Worm (Caenorhabditis elegans) whole organism, L4 larva: ENCODE results near the gene fbxb-99.
A peak's percentile ranks its signal among the peaks of the same experiment; 100 is the strongest.

ENCODE experiments used
- F26F4.8 ChIP-seq: fragments of 200-800 bp; sonication (Bioruptor generic); conservative IDR thresholded peaks from 2 replicates; pipeline ENCODE4 v1.3.6; 2022; ENCODE audit warnings: missing genetic modification characterization, missing compliant biosample characterization
- Y105C5A.15 ChIP-seq: fragments of 200-800 bp; sonication (Bioruptor generic); IDR thresholded peaks from 2 replicates; pipeline ENCODE4 v1.3.6; 2022; ENCODE audit warnings: missing genetic modification characterization, missing compliant biosample characterization
- Y75B8A.6 ChIP-seq: fragments of 200-800 bp; sonication (Bioruptor generic); IDR thresholded peaks from 2 replicates; pipeline ENCODE4 v1.3.6; 2022; ENCODE audit warnings: missing genetic modification reagents, missing genetic modification characterization, missing compliant biosample characterization
- aha-1 ChIP-seq: fragments of 150-350 bp; peaks from one replicate; lab custom pipeline; 2014; ENCODE audit warnings: missing biosample characterization, missing genetic modification characterization
- ama-1 ChIP-seq: fragments of 150-350 bp; optimal IDR thresholded peaks from 2 replicates; lab custom pipeline; 2014; ENCODE audit warnings: inconsistent platforms, mixed read lengths
- ceh-44 ChIP-seq: fragments of 200-800 bp; sonication (Bioruptor generic); IDR thresholded peaks from 2 replicates; pipeline ENCODE4 v1.3.6; 2022; ENCODE audit warnings: missing genetic modification reagents, missing genetic modification characterization, missing compliant biosample characterization
- daf-16 ChIP-seq, 3 experiments: sonication (generic microtip); optimal IDR thresholded peaks; 2 replicates each; lab custom pipeline; 2016 to 2017; ENCODE audit warnings: missing genetic modification characterization in 3 of 3, missing genetic modification reagents in 3 of 3, mild to moderate bottlenecking in 2 of 3, missing compliant biosample characterization in 2 of 3, missing biosample characterization in 1 of 3, moderate library complexity in 1 of 3
- dmd-6 ChIP-seq: fragments of 200-800 bp; sonication (Bioruptor generic); IDR thresholded peaks from 2 replicates; pipeline ENCODE4 v1.3.6; 2022; ENCODE audit warnings: missing genetic modification reagents, missing genetic modification characterization, missing compliant biosample characterization
- dve-1 ChIP-seq: sonication (generic microtip); optimal IDR thresholded peaks from 2 replicates; lab custom pipeline; 2017; ENCODE audit warnings: antibody characterized with exemption, mild to moderate bottlenecking, missing genetic modification characterization, missing compliant biosample characterization; ENCODE audit not compliant: insufficient read depth
- egl-43 ChIP-seq: fragments of 200-800 bp; sonication (Bioruptor generic); IDR thresholded peaks from 2 replicates; pipeline ENCODE4 v1.3.6; 2022; ENCODE audit warnings: missing genetic modification reagents, missing genetic modification characterization, missing compliant biosample characterization
- hlh-11 ChIP-seq: fragments of 200-800 bp; sonication (Bioruptor generic); optimal IDR thresholded peaks from 2 replicates; lab custom pipeline; 2018; ENCODE audit warnings: mild to moderate bottlenecking, missing genetic modification characterization, missing compliant biosample characterization
- hmg-1.1 ChIP-seq: fragments of 200-800 bp; sonication (Bioruptor generic); IDR thresholded peaks from 2 replicates; pipeline ENCODE4 v1.3.6; 2022; ENCODE audit warnings: missing genetic modification reagents, missing genetic modification characterization, missing compliant biosample characterization
- lin-1 ChIP-seq: fragments of 200-800 bp; sonication (Bioruptor generic); IDR thresholded peaks from 2 replicates; pipeline ENCODE4 v1.3.6; 2022; ENCODE audit warnings: missing genetic modification reagents, missing genetic modification characterization, missing compliant biosample characterization
- lin-15B ChIP-seq: fragments of 150-350 bp; sonication (generic microtip); optimal IDR thresholded peaks from 3 replicates; lab custom pipeline; 2014; ENCODE audit warnings: missing biosample characterization, missing genetic modification characterization
- lsy-2 ChIP-seq, 2 experiments: fragments of 150-350 bp in 1 of 2; sonication (generic microtip) in 1 of 2; optimal IDR thresholded peaks; 2 replicates each; lab custom pipeline; 2014 to 2017; ENCODE audit warnings: missing biosample characterization in 2 of 2, missing genetic modification characterization in 2 of 2
- mes-2 ChIP-seq: sonication (generic microtip); optimal IDR thresholded peaks from 2 replicates; lab custom pipeline; 2016; ENCODE audit warnings: missing genotype, mild to moderate bottlenecking, missing genetic modification characterization, missing compliant biosample characterization; ENCODE audit not compliant: poor library complexity, severe bottlenecking
- mxl-3 ChIP-seq: fragments of 200-800 bp; sonication (Bioruptor generic); optimal IDR thresholded peaks from 2 replicates; lab custom pipeline; 2018; ENCODE audit warnings: mild to moderate bottlenecking, missing genetic modification characterization, missing compliant biosample characterization
- nhr-11 ChIP-seq: fragments of 150-350 bp; optimal IDR thresholded peaks from 2 replicates; lab custom pipeline; 2014; ENCODE audit warnings: missing biosample characterization, missing genetic modification characterization
- nhr-111 ChIP-seq: fragments of 200-800 bp; sonication (Bioruptor generic); optimal IDR thresholded peaks from 2 replicates; lab custom pipeline; 2018; ENCODE audit warnings: mild to moderate bottlenecking, missing genetic modification characterization, missing compliant biosample characterization
- nhr-237 ChIP-seq: sonication (generic microtip); optimal IDR thresholded peaks from 2 replicates; lab custom pipeline; 2017; ENCODE audit warnings: missing biosample characterization, missing genetic modification characterization
- nhr-28 ChIP-seq: fragments of 150-350 bp; optimal IDR thresholded peaks from 2 replicates; lab custom pipeline; 2014; ENCODE audit warnings: missing biosample characterization, missing genetic modification characterization
- nhr-6 ChIP-seq: fragments of 150-350 bp; optimal IDR thresholded peaks from 2 replicates; lab custom pipeline; 2014; ENCODE audit warnings: missing biosample characterization, missing genetic modification characterization
- php-3 ChIP-seq: fragments of 200-800 bp; sonication (Bioruptor generic); IDR thresholded peaks from 2 replicates; pipeline ENCODE4 v1.3.6; 2022; ENCODE audit warnings: missing genetic modification reagents, missing genetic modification characterization, missing compliant biosample characterization
- pqm-1 ChIP-seq: sonication (generic microtip); optimal IDR thresholded peaks from 2 replicates; lab custom pipeline; 2017; ENCODE audit warnings: missing biosample characterization, missing genetic modification characterization
- saeg-2 ChIP-seq: fragments of 200-800 bp; sonication (Bioruptor generic); IDR thresholded peaks from 2 replicates; pipeline ENCODE4 v1.3.6; 2022; ENCODE audit warnings: missing genetic modification reagents, missing genetic modification characterization, missing compliant biosample characterization
- set-16 ChIP-seq: fragments of 200-800 bp; sonication (Bioruptor generic); IDR thresholded peaks from 2 replicates; pipeline ENCODE4 v1.3.6; 2022; ENCODE audit warnings: missing genetic modification reagents, missing genetic modification characterization, missing compliant biosample characterization
- snpc-4 ChIP-seq: fragments of 150-350 bp; optimal IDR thresholded peaks from 2 replicates; lab custom pipeline; 2014; ENCODE audit warnings: missing biosample characterization, missing genetic modification characterization
- spr-3 ChIP-seq: fragments of 200-800 bp; sonication (Bioruptor generic); optimal IDR thresholded peaks from 2 replicates; lab custom pipeline; 2018; ENCODE audit warnings: mild to moderate bottlenecking, missing genetic modification characterization, missing compliant biosample characterization
- unc-130 ChIP-seq: sonication (generic microtip); optimal IDR thresholded peaks from 2 replicates; lab custom pipeline; 2016; ENCODE audit warnings: missing genetic modification reagents, missing genetic modification characterization, missing compliant biosample characterization
- unc-62 ChIP-seq, 3 experiments: fragments of 150-350 bp in 1 of 3; sonication (generic microtip); optimal IDR thresholded peaks in 2 of 3; peaks in 1 of 3; 1 replicate in 1 of 3; 2 replicates in 2 of 3; lab custom pipeline; 2014 to 2017; ENCODE audit warnings: missing biosample characterization in 3 of 3, missing genetic modification characterization in 3 of 3, missing genetic modification reagents in 3 of 3, missing genotype in 1 of 3
- zfp-2 ChIP-seq: sonication (generic microtip); optimal IDR thresholded peaks from 2 replicates; lab custom pipeline; 2016; ENCODE audit warnings: mild to moderate bottlenecking, missing genetic modification characterization, missing compliant biosample characterization

Gene fbxb-99

ce11 chrII:3823855-3824254 is 30.6 kb upstream of the fbxb-99 start, which contains the start of gene skr-15 (continued):
- no peak for TF ChIP-seq spr-3 (GFP tag; lab: Kevin White, UChicago)

DNA sequence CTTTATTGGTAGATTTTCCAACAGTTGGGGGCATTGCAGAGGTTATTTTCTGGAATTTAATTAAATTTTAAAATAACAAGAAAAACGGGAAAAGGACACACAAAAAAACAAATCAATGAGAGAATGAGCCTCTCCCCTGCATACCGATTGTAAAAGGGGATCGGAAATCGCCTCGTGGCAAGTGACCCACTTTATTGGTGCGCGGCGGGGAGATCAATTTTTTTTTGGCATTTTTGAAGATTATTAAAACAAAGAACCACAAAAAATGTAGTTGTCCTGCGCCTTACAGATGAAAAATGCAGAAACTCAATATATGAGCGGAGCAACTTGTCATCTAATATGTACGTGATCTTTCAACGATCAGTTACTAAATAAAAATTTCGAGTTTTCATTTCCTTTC is 28.0 kb upstream of the fbxb-99 start, which contains the start of gene F54D10.7:
Gene F54D10.7, minus strand, starts transcription at position 49 of the 400 bp plus-strand sequence.
- TF ChIP-seq ama-1 (lab: Kevin White, UChicago) (no peak), snpc-4 (tag; lab: Kevin White, UChicago) (no peak), hmg-1.1 (GFP tag; lab: Robert Waterston, UW) (no peak), unc-130 (GFP tag; lab: Kevin White, UChicago) (no peak), saeg-2 (GFP tag; lab: Robert Waterston, UW) (no peak), ceh-44 (GFP tag; lab: Robert Waterston, UW) (no peak), lin-15B (tag; lab: Kevin White, UChicago) (no peak), nhr-237 (no peak), mes-2 (tag; lab: Kevin White, UChicago) (no peak), mxl-3 (GFP tag; lab: Kevin White, UChicago) (no peak), nhr-11 (tag; lab: Kevin White, UChicago) (no peak), dmd-6 (GFP tag; lab: Robert Waterston, UW) (no peak), Y105C5A.15 (GFP tag; lab: Robert Waterston, UW) (no peak), nhr-111 (no peak)

DNA sequence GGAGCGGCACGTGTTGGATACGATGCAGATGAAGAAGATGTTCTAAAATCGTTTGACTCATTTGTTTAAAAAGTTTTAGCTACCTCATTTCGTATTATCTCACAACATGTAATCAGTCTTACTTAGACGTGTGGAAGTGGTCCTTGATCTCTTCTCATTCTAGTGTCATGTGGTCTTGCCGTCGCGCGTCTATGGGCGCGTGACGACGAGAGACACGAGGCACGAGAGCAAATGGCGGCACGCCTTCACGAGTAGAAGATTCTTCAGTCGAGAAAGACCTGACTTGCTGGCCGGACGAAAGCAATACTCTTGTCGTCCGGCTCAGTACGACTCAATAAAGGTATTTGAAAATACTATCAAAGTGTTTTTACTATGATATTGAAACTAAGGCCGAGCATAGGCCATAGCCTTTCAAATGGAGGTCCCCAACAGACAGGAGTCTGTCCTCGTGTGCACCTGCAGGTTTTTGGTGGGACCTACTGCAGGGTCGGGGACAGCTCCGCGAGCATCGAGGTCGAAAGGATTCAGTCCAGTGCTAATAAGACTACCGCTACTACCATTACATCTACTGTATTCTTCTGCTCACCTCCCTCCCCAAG is 23.1 kb upstream of the fbxb-99 start, which contains the start of gene fbxa-24:
Gene fbxa-24, plus strand, starts transcription at position 276 of the 599 bp plus-strand sequence.
- TF ChIP-seq egl-43 (GFP tag; lab: Robert Waterston, UW), result 0 out of 2 replicates have a peak, but pooled peaks have one; percentile 26
- TF ChIP-seq hmg-1.1 (GFP tag; lab: Robert Waterston, UW), result 0 out of 2 replicates have a peak, but pooled peaks have one; percentile 17
- TF ChIP-seq mxl-3 (GFP tag; lab: Kevin White, UChicago), result peak; percentile 7
- peak; percentile 32; the same call in 1 of the 2 replicates for TF ChIP-seq set-16 (GFP tag; lab: Robert Waterston, UW)
- peak; percentile 98 for TF ChIP-seq aha-1 (tag; lab: Kevin White, UChicago)

DNA sequence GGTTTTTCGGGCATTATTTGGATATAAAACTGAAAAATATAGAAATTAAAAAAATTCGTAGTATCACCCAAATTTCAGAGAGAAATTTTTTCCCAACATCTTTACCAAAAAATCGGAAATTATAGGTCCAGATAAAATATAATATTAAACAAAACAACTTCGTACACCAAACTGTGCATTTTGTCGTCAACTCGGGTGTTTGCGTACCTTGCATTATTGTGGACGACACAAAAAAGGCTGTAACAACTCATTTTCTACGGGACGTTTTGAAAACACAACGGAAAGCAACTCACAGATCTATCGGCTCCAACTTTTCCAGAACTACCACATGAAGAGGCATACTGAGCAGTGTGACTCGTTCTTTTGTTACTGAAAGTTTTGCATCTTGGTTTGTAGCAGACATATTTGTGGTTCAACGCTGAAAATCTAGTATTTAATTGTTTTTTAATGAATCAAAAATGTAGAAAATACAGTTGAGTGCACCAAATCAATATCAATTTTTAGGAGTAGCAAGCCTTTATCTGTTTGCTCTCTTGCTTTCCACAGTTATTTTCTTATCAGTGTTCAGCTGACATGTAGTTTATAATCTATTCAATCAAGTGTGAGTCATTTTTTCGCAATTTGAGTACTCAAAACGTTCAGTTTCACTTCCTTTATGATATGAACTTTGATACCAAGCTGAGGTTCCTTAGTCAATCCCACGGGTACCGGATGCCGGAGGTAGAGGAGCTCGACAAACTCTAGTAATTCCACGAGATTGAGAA is 22.4 kb upstream of the fbxb-99 start:
- peak; percentile 38 for TF ChIP-seq mes-2 (tag; lab: Kevin White, UChicago)
- TF ChIP-seq php-3 (GFP tag; lab: Robert Waterston, UW), result 0 out of 2 replicates have a peak, but pooled peaks have one; percentile 32
- TF ChIP-seq F26F4.8, result no peak
- TF ChIP-seq daf-16 (GFP tag; optimal IDR thresholded peaks at IDR 0.05; lab: Kevin White, UChicago), result no peak
- TF ChIP-seq daf-16 (tag; optimal IDR thresholded peaks at IDR 0.05; lab: Kevin White, UChicago), result peak; percentile 52
- TF ChIP-seq nhr-28 (tag; lab: Kevin White, UChicago), result peak; percentile 74
- TF ChIP-seq zfp-2 (tag; lab: Kevin White, UChicago), result no peak
- TF ChIP-seq lin-1 (GFP tag; lab: Robert Waterston, UW), result 0 out of 2 replicates have a peak, but pooled peaks have one; percentile 23
- TF ChIP-seq dmd-6 (GFP tag; lab: Robert Waterston, UW), result peak; percentile 57
- peak in 1 of 2 experiments; percentile 95 for TF ChIP-seq unc-62 (GFP tag; optimal IDR thresholded peaks at IDR 0.05 in 1 of 2; lab: Kevin White, UChicago)
- no peak for TF ChIP-seq unc-62 (tag; optimal IDR thresholded peaks at IDR 0.05; lab: Kevin White, UChicago)
- TF ChIP-seq Y75B8A.6 (GFP tag; lab: Robert Waterston, UW), result no peak
- peak in 1 of 2 experiments; percentile 23 for TF ChIP-seq lsy-2 (tag; optimal IDR thresholded peaks at IDR 0.05; lab: Kevin White, UChicago)
- peak; percentile 85 for TF ChIP-seq pqm-1
- peak; percentile 40 for TF ChIP-seq nhr-6
- TF ChIP-seq dve-1, result peak; percentile 49
- peak; percentile 45 for TF ChIP-seq hlh-11 (tag; lab: Kevin White, UChicago)
